Worm (Caenorhabditis elegans) whole organism, L4/young adult: Measurements from ENCODE around the gene sdc-1.

ENCODE experiments used
- W03F9.2 ChIP-seq: fragments of 150-350 bp; optimal IDR thresholded peaks from 2 replicates; lab custom pipeline; 2014; ENCODE audit warnings: missing biosample characterization, missing genetic modification characterization
- dao-5 ChIP-seq: sonication (generic microtip); optimal IDR thresholded peaks from 2 replicates; lab custom pipeline; 2016; ENCODE audit warnings: missing genotype, missing genetic modification characterization, moderate library complexity, missing compliant biosample characterization
- him-1 ChIP-seq: sonication (generic microtip); optimal IDR thresholded peaks from 2 replicates; lab custom pipeline; 2016; ENCODE audit warnings: missing genotype, missing genetic modification reagents, missing genetic modification characterization, missing compliant biosample characterization

- TF ChIP-seq him-1 (tag; lab: Kevin White, UChicago), result no peak
- TF ChIP-seq W03F9.2 (tag; lab: Kevin White, UChicago), result no peak
- no peak for TF ChIP-seq dao-5
Measured at ce11 chrX:16260077-16260476, 15.5 kb upstream of the sdc-1 start.
